Worm (Caenorhabditis elegans): ENCODE data around the gene C50E3.6.

The C50E3.6 gene

ce11 chrV:7618114-7618513, 27.8 kb upstream of the C50E3.6 start, which contains the start of gene C50E3.15:
C50E3.15 (plus strand) TSS chrV:7618414.
- TF ChIP-seq bed-1 (GFP tag; IDR thresholded peaks at IDR 0.05) (no peak), Y79H2A.3 (GFP tag; conservative IDR thresholded peaks at IDR 0.05) (no peak), aptf-3 (GFP tag; IDR thresholded peaks at IDR 0.05) (no peak), let-526 (GFP tag; IDR thresholded peaks at IDR 0.05) (no peak), snpc-3.4 (tag; optimal IDR thresholded peaks at IDR 0.05) (no peak), dpl-1 (GFP tag; optimal IDR thresholded peaks at IDR 0.05) (no peak), rpc-1 (optimal IDR thresholded peaks at IDR 0.05) (no peak), rpc-1 (tag; optimal IDR thresholded peaks at IDR 0.05) (no peak), rec-8 (tag; optimal IDR thresholded peaks at IDR 0.05) (no peak), ztf-6 (GFP tag; IDR thresholded peaks at IDR 0.05) (no peak), Y53F4B.3 (GFP tag; IDR thresholded peaks at IDR 0.05) (no peak), nhr-120 (GFP tag; IDR thresholded peaks at IDR 0.05) (no peak), athp-1 (tag; optimal IDR thresholded peaks at IDR 0.05) (no peak), K12H6.12 (tag; optimal IDR thresholded peaks at IDR 0.05) (no peak), egl-18 (GFP tag; IDR thresholded peaks at IDR 0.05) (no peak)

DNA sequence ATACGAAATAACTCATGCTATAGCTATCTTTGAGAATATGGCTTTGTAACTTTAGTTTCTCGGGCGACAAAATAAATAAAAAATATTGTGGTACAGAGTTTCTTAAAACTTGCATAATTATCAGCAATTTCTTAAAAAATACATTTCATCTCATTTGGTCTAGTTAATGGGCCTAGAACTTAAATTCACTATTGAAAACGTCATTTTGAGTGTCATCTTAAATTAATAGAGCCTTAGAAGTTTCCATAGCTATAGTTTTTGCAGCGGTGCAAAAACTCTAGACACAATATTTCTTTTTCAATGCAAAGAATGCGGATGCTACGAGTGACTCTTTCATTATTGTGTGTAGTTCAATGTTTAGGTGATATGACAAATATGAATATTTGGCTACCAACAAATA, 21.7 kb upstream of the C50E3.6 start, which contains the start of gene clec-215:
Gene clec-215 (plus strand): TSS at position 301 of the 400 bp plus-strand sequence.
- TF ChIP-seq ceh-58 (GFP tag; IDR thresholded peaks at IDR 0.05): no peak
- TF ChIP-seq tbx-9 (tag; optimal IDR thresholded peaks at IDR 0.05; ENCODE audit: borderline replicate concordance): no peak
- TF ChIP-seq ztf-22 (GFP tag; optimal IDR thresholded peaks at IDR 0.05): no peak
- TF ChIP-seq bed-1 (GFP tag; IDR thresholded peaks at IDR 0.05): no peak
- no peak for TF ChIP-seq fkh-3 (tag; optimal IDR thresholded peaks at IDR 0.05)
- TF ChIP-seq lin-35 (GFP tag; optimal IDR thresholded peaks at IDR 0.05): no peak
- TF ChIP-seq F52B5.7 (tag; optimal IDR thresholded peaks at IDR 0.05): no peak
- TF ChIP-seq snpc-1.1 (tag; optimal IDR thresholded peaks at IDR 0.05; ENCODE audit: insufficient read depth): no peak
- TF ChIP-seq dox-1 (GFP tag; IDR thresholded peaks at IDR 0.05): no peak

DNA sequence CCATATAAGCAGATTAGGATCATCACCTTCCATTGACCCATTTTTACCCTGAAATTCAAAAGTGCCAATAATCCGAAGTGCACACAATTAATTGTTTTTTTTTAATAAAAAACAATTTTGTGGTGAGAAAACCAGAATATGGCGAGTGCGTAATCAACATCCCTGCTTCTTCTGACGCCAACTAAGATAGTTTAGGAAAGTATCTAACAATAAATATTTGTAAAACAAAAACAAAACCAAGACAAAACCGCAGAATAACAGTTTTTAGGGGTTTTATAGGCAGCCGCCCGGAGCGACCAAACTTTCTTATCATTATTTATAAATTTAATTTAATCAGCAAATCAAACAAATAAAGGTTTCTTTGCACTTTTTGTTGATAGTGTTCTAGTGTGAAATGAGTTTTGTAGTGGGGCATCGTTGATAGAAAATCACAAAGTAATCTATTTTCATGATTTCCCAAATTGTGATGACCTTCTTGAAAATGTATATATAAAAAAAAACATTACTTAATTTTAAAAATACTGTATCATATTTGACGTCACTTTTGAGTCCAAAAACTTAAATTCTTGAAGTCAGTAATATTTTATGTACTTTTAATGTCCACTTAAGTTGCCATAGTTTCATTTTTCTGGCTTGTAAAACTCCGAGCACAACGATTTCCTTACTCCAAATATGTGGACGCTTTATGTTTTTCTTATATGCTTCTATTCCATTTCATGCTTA, 19.5 kb upstream of the C50E3.6 start, which contains the start of the genes folt-3 and clec-214:
Gene folt-3 (minus strand): TSS at position 51 of the 723 bp plus-strand sequence.
Gene clec-214 (plus strand): TSS at position 673 of the 723 bp plus-strand sequence.
- TF ChIP-seq nhr-80 (tag; optimal IDR thresholded peaks at IDR 0.05): peak; percentile 25
- TF ChIP-seq D2030.7 (GFP tag; IDR thresholded peaks at IDR 0.05): no peak

DNA sequence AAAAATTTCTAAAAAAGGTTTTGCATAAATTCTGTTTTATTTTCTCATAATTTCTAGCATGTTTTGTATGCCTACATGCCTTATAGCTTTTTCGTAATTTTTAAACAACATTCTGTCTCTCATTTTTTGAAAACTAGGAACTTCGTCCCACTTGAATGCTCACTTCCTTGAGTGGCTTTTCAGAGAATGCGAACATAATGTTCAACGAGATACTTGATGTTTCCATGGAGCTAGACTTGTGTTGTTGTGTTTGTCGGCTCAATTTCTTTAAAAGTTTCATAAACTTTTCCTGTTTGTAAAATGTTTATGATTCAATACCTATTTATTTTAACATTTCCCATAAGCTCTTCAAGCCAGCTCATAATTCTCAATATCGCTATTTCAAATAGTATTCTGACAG, 14.5 kb upstream of the C50E3.6 start, which contains the start of gene clec-213:
Gene clec-213 (plus strand): TSS at position 301 of the 400 bp plus-strand sequence.
- no peak for TF ChIP-seq ekl-4 (GFP tag; IDR thresholded peaks at IDR 0.05)
- TF ChIP-seq nhr-90 (tag; optimal IDR thresholded peaks at IDR 0.05): no peak
- no peak for TF ChIP-seq Y79H2A.3 (GFP tag; conservative IDR thresholded peaks at IDR 0.05)
- TF ChIP-seq F55B11.4 (tag; optimal IDR thresholded peaks at IDR 0.05; ENCODE audit: borderline replicate concordance, insufficient read depth): no peak

- TF ChIP-seq xnd-1 (tag; optimal IDR thresholded peaks at IDR 0.05) (no peak), hlh-12 (tag; optimal IDR thresholded peaks at IDR 0.05) (no peak), efl-1 (GFP tag; optimal IDR thresholded peaks at IDR 0.05) (peak; percentile 86), dpl-1 (GFP tag; optimal IDR thresholded peaks at IDR 0.05) (peak; percentile 28), madf-8 (GFP tag; conservative IDR thresholded peaks at IDR 0.05) (peak; percentile 26; the same call in 1 of the 2 replicates), nhr-27 (tag; optimal IDR thresholded peaks at IDR 0.05) (no peak), madf-6 (GFP tag; IDR thresholded peaks at IDR 0.05) (peak; percentile 84), egrh-3 (GFP tag; IDR thresholded peaks at IDR 0.05) (no peak), repo-1 (tag; optimal IDR thresholded peaks at IDR 0.05) (no peak)
Observed at ce11 chrV:7603404-7603803, 13.1 kb upstream of the C50E3.6 start, which contains the start of gene C50E3.11. C50E3.11 (minus strand) TSS chrV:7603486.

Measured in whole organism, young adult.